Worm (Caenorhabditis elegans): ENCODE measurements around the gene F54D5.9.

- TF ChIP-seq mep-1 (tag; optimal IDR thresholded peaks at IDR 0.05) (no peak), ztf-11 (tag; optimal IDR thresholded peaks at IDR 0.05) (no peak), lin-13 (tag; optimal IDR thresholded peaks at IDR 0.05) (no peak), nhr-237 (tag; optimal IDR thresholded peaks at IDR 0.05) (no peak), bed-3 (GFP tag; optimal IDR thresholded peaks at IDR 0.05) (no peak)
Observed at ce11 chrII:11556338-11556737, 11.7 kb upstream of the F54D5.9 start, which contains the start of gene F54D5.17.
